Worm (Caenorhabditis elegans) whole organism, L1 larva: ENCODE data around the gene gln-2.

Source experiments
- blmp-1 ChIP-seq: fragments of 150-350 bp; optimal IDR thresholded peaks from 2 replicates; lab custom pipeline; 2014; ENCODE audit warnings: missing biosample characterization, missing genetic modification characterization
- mdl-1 ChIP-seq, 2 experiments: fragments of 150-350 bp; optimal IDR thresholded peaks; 2 replicates each; lab custom pipeline; 2014 to 2017; ENCODE audit warnings: missing biosample characterization in 2 of 2, missing genetic modification characterization in 2 of 2, inconsistent platforms in 1 of 2
- nhr-20 ChIP-seq: sonication (generic microtip); optimal IDR thresholded peaks from 2 replicates; lab custom pipeline; 2016; ENCODE audit warnings: mild to moderate bottlenecking, missing genetic modification characterization, missing compliant biosample characterization
- nhr-237 ChIP-seq: fragments of 150-350 bp; optimal IDR thresholded peaks from 2 replicates; lab custom pipeline; 2014; ENCODE audit warnings: missing biosample characterization, missing genetic modification characterization
- nhr-76 ChIP-seq: sonication (generic microtip); optimal IDR thresholded peaks from 2 replicates; lab custom pipeline; 2017; ENCODE audit warnings: missing biosample characterization, missing genetic modification characterization
- nhr-90 ChIP-seq: sonication (generic microtip); optimal IDR thresholded peaks from 2 replicates; lab custom pipeline; 2016; ENCODE audit warnings: mild to moderate bottlenecking, missing genetic modification characterization, missing compliant biosample characterization; ENCODE audit not compliant: poor library complexity
- pqm-1 ChIP-seq: sonication (generic microtip); optimal IDR thresholded peaks from 3 replicates; lab custom pipeline; 2017; ENCODE audit warnings: missing biosample characterization, missing genetic modification characterization
- rnt-1 ChIP-seq: sonication (generic microtip); optimal IDR thresholded peaks from 2 replicates; lab custom pipeline; 2016; ENCODE audit warnings: mild to moderate bottlenecking, missing genetic modification characterization, moderate library complexity, missing compliant biosample characterization
- snpc-4 ChIP-seq: fragments of 150-350 bp; optimal IDR thresholded peaks from 2 replicates; lab custom pipeline; 2014; ENCODE audit warnings: missing biosample characterization, missing genetic modification characterization
- unc-62 ChIP-seq: fragments of 150-350 bp; optimal IDR thresholded peaks from 2 replicates; lab custom pipeline; 2014; ENCODE audit warnings: missing biosample characterization, missing genetic modification reagents, missing genetic modification characterization
- zag-1 ChIP-seq: fragments of 150-350 bp; optimal IDR thresholded peaks from 2 replicates; lab custom pipeline; 2014; ENCODE audit warnings: missing biosample characterization, missing genetic modification characterization
- ztf-11 ChIP-seq, 2 experiments: sonication (generic microtip); optimal IDR thresholded peaks; 2 replicates each; lab custom pipeline; 2016 to 2017; ENCODE audit warnings: missing genetic modification characterization in 2 of 2, missing biosample characterization in 1 of 2, missing compliant biosample characterization in 1 of 2

DNA sequence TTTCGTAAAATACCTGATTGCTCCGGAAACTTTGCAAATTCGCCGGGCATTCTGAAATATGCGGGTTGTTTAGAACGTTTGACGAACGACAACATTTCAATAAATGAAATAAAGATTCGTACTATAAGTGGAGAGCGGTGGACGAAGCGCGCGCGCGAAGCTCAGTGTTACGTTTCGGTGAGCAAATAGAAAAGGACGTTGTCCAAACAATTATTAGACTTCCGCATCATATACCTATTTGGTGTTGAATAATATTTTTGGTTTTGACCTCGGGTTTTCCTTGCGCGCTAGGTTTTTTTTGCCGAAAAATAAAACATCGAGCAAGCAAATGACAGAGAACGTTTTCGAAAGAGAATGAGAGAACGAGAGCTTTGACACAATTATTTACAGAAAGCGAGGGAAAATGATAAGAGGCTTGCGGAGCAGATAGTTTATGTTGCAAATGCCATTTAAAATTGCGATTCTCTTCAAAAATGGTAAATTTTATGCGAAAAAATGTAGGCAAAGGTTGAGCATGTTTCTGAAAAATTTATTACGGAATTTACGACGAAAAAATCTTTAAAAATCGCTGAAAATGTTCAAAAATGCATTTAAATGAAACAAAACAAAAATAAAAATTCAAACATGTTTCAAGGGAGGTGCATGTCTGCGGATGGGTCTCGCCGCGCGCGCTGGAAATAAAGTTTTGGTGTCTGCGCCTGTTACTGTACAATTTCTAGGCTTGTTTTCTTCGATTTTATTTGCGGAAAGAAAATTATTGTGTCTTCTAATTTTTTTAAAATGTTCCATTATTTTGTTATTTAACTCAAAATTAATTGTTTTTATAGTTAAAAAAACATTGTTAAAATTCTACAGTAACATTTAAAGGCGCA is 33.8 kb downstream of the gln-2 start, which contains the start of the genes cyld-1 and F40F12.9:
- TF ChIP-seq mdl-1 (tag; optimal IDR thresholded peaks at IDR 0.05; lab: Kevin White, UChicago) = no peak
- TF ChIP-seq nhr-20 = no peak
- TF ChIP-seq snpc-4 (tag; lab: Kevin White, UChicago) = no peak
- no peak for TF ChIP-seq zag-1
- TF ChIP-seq nhr-237 (tag; lab: Kevin White, UChicago) = no peak
- no peak for TF ChIP-seq nhr-90 (tag; lab: Kevin White, UChicago)
- TF ChIP-seq ztf-11 (tag; optimal IDR thresholded peaks at IDR 0.05; lab: Kevin White, UChicago) = no peak
- TF ChIP-seq unc-62 (GFP tag; lab: Kevin White, UChicago) = no peak
- TF ChIP-seq rnt-1 = no peak
- no peak for TF ChIP-seq pqm-1 (tag; lab: Kevin White, UChicago)
- no peak for TF ChIP-seq nhr-76
- no peak for TF ChIP-seq blmp-1 (tag; lab: Kevin White, UChicago)
